Worm (Caenorhabditis elegans): ENCODE measurements around the gene mtch-1.

DNA sequence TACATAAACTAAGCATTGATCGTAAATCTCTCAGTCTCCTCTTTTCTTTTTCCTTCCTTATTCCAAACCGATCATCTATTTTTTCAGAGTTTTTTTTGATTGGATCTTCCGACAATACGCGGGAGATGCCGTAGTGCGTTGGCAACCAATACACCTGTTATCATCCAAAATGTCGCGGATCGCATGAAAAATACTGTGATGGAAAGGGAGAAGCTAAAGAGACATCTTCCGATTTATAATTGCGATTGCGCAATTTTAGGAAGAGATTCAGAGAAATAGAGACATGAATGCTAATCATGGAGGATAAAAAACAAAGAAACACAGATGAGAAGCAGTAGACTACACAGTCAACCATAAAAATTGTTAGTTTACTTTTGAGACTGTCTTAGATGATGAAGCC is 32.5 kb upstream of the mtch-1 start:
- TF ChIP-seq fkh-10 (GFP tag; optimal IDR thresholded peaks at IDR 0.05), result no peak
- no peak for TF ChIP-seq nhr-237 (tag; optimal IDR thresholded peaks at IDR 0.05)
- TF ChIP-seq nhr-23 (tag; optimal IDR thresholded peaks at IDR 0.05), result no peak
- no peak for TF ChIP-seq nhr-76 (tag; optimal IDR thresholded peaks at IDR 0.05)
- TF ChIP-seq nhr-12 (tag; optimal IDR thresholded peaks at IDR 0.05), result no peak
